Fruit fly (Drosophila melanogaster): ENCODE data around the gene AstA.

The AstA gene

DNA sequence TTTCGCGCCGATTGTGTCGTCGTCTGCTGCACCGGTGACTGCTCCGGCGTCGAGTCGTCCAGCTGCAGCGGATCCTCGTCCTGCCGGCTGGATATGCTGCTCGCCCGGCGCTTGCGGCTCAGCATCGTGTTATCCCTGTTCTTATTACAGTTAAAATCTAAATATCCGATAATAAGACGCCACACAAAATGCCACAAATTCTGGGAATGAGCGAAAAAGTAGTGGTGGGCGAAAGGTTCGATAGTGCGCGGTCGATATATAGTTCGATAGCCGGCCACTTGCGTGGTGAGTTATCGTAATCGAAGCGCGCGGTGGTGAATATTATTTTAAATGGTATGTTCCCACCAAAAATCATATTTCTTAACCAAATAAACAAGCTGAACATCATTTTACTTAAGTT, 40.2 kb upstream of the AstA start, which contains the start of gene polybromo:
Gene polybromo, minus strand, starts transcription at position 212 of the 400 bp plus-strand sequence.
- TF ChIP-seq CG6808 (GFP tag; optimal IDR thresholded peaks at IDR 0.05) = no peak
- TF ChIP-seq cyc (GFP tag; optimal IDR thresholded peaks at IDR 0.05) = no peak
- TF ChIP-seq achi (GFP tag; optimal IDR thresholded peaks at IDR 0.05) = no peak
- TF ChIP-seq CG10669 (GFP tag; optimal IDR thresholded peaks at IDR 0.05) = no peak
- TF ChIP-seq CG4318 (GFP tag; optimal IDR thresholded peaks at IDR 0.05) = no peak
- TF ChIP-seq CG31627 (GFP tag; optimal IDR thresholded peaks at IDR 0.05) = no peak
- TF ChIP-seq CG6276 (GFP tag; optimal IDR thresholded peaks at IDR 0.05) = no peak
- no peak for TF ChIP-seq vri (GFP tag; optimal IDR thresholded peaks at IDR 0.05)
- no peak for TF ChIP-seq fkh (GFP tag; optimal IDR thresholded peaks at IDR 0.05)
- no peak for TF ChIP-seq dac (GFP tag; optimal IDR thresholded peaks at IDR 0.05)
- TF ChIP-seq CG1621 (tag; optimal IDR thresholded peaks at IDR 0.05) = no peak
- no peak for TF ChIP-seq Eip93F (GFP tag; optimal IDR thresholded peaks at IDR 0.05)
- TF ChIP-seq Sox102F (GFP tag; optimal IDR thresholded peaks at IDR 0.05) = no peak
- no peak for TF ChIP-seq Eip78C (GFP tag)

- TF ChIP-seq fd59A (GFP tag; optimal IDR thresholded peaks at IDR 0.05) (no peak), esn (GFP tag; optimal IDR thresholded peaks at IDR 0.05) (no peak), vri (GFP tag; optimal IDR thresholded peaks at IDR 0.05) (peak; percentile 19)
Measured at dm6 chr3R:24799503-24799902, 34.6 kb upstream of the AstA start, which contains the start of gene Ude. Gene Ude, minus strand, starts transcription at chr3R:24799668.

- TF ChIP-seq CG11762 (GFP tag; optimal IDR thresholded peaks at IDR 0.05; ENCODE audit: insufficient read depth) = no peak
- peak; percentile 34; the same call in 2 of the 3 replicates for TF ChIP-seq CG8119 (GFP tag; IDR thresholded peaks at IDR 0.05)
Measured at dm6 chr3R:24798595-24798994, 33.7 kb upstream of the AstA start.

- TF ChIP-seq CG7368 (GFP tag; optimal IDR thresholded peaks at IDR 0.05) (no peak), Gug (GFP tag; IDR thresholded peaks at IDR 0.05) (no peak), Blimp-1 (GFP tag; optimal IDR thresholded peaks at IDR 0.05) (no peak), acj6 (GFP tag; optimal IDR thresholded peaks at IDR 0.05) (no peak), Eip78C (GFP tag) (no peak), salr (GFP tag; optimal IDR thresholded peaks at IDR 0.05) (no peak), CG15336 (GFP tag; IDR thresholded peaks at IDR 0.05) (no peak), CG8119 (GFP tag; IDR thresholded peaks at IDR 0.05) (no peak), fd59A (GFP tag; optimal IDR thresholded peaks at IDR 0.05) (no peak), pdm3 (GFP tag; optimal IDR thresholded peaks at IDR 0.05) (no peak), Eip93F (GFP tag; optimal IDR thresholded peaks at IDR 0.05) (no peak), CG6276 (GFP tag; optimal IDR thresholded peaks at IDR 0.05) (no peak), CG3032 (tag; optimal IDR thresholded peaks at IDR 0.05) (no peak), CG4318 (GFP tag; optimal IDR thresholded peaks at IDR 0.05) (no peak), Ets96B (tag; optimal IDR thresholded peaks at IDR 0.05) (no peak)
Measured at dm6 chr3R:24790036-24790435, 25.2 kb upstream of the AstA start, which contains the start of gene CG13634. Gene CG13634, minus strand, starts transcription at chr3R:24790136.

DNA sequence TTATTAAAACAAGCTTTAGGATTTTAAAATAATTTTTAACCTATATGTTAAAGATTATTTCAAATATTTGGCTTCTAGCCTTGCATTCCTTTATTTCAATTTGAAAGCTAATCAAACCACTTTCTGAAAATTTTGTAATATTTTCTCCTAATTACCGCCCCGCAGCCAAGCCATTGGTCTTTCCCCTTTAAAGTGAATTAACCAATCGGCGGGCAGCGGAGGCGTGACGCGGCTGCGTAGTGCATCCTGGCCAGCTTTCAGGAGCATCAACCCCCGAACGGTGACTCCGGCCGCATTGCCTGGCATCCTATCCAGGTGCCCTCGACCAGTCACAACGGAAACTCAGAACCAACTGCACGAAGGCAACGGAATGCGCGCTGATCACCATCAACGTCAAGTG, 22.9 kb upstream of the AstA start, which contains the start of gene Ets96B:
Gene Ets96B, plus strand, starts transcription at position 321 of the 400 bp plus-strand sequence.
- TF ChIP-seq OdsH (GFP tag; optimal IDR thresholded peaks at IDR 0.05) (no peak), CG6854 (GFP tag; optimal IDR thresholded peaks at IDR 0.05) (no peak), CG11902 (GFP tag; optimal IDR thresholded peaks at IDR 0.05) (no peak), CG11294 (GFP tag; IDR thresholded peaks at IDR 0.05) (no peak), Sox14 (GFP tag; optimal IDR thresholded peaks at IDR 0.05) (no peak), CG10669 (GFP tag; optimal IDR thresholded peaks at IDR 0.05) (no peak), dac (GFP tag; optimal IDR thresholded peaks at IDR 0.05) (no peak), pdm3 (GFP tag; optimal IDR thresholded peaks at IDR 0.05) (no peak), CG1621 (tag; optimal IDR thresholded peaks at IDR 0.05) (no peak), Blimp-1 (GFP tag; optimal IDR thresholded peaks at IDR 0.05) (no peak), CG8632 (GFP tag; optimal IDR thresholded peaks at IDR 0.05) (no peak), CG32006 (GFP tag; optimal IDR thresholded peaks at IDR 0.05) (no peak), Sox102F (GFP tag; optimal IDR thresholded peaks at IDR 0.05) (no peak), CG3032 (tag; optimal IDR thresholded peaks at IDR 0.05) (no peak), net (GFP tag; optimal IDR thresholded peaks at IDR 0.05) (no peak), Eip78C (GFP tag) (no peak), fkh (GFP tag; optimal IDR thresholded peaks at IDR 0.05) (no peak), fd59A (GFP tag; optimal IDR thresholded peaks at IDR 0.05) (no peak), CG6792 (GFP tag; optimal IDR thresholded peaks at IDR 0.05) (no peak)
